Worm (Caenorhabditis elegans) whole organism, L2 larva: ENCODE data around the gene ZK632.14.

ENCODE experiments used
- C34F6.9 ChIP-seq: fragments of 150-350 bp; optimal IDR thresholded peaks from 2 replicates; lab custom pipeline; 2014; ENCODE audit warnings: missing biosample characterization, missing genetic modification characterization
- R02D3.7 ChIP-seq: fragments of 150-350 bp; optimal IDR thresholded peaks from 2 replicates; lab custom pipeline; 2014; ENCODE audit warnings: missing biosample characterization, missing genetic modification characterization
- Y55F3AM.14 ChIP-seq: fragments of 200-800 bp; sonication (Bioruptor generic); optimal IDR thresholded peaks from 2 replicates; lab custom pipeline; 2018; ENCODE audit warnings: mild to moderate bottlenecking, missing genetic modification characterization, missing compliant biosample characterization
- ZK546.5 ChIP-seq: sonication (generic microtip); optimal IDR thresholded peaks from 2 replicates; lab custom pipeline; 2017; ENCODE audit warnings: missing biosample characterization, missing genetic modification characterization
- alr-1 ChIP-seq: fragments of 150-350 bp; optimal IDR thresholded peaks from 2 replicates; lab custom pipeline; 2014; ENCODE audit warnings: missing biosample characterization, missing genetic modification characterization
- aly-2 ChIP-seq: fragments of 150-350 bp; optimal IDR thresholded peaks from 2 replicates; lab custom pipeline; 2014; ENCODE audit warnings: missing biosample characterization, missing genetic modification characterization
- ama-1 ChIP-seq: fragments of 150-350 bp; optimal IDR thresholded peaks from 2 replicates; lab custom pipeline; 2018; ENCODE audit warnings: inconsistent platforms
- ceh-16 ChIP-seq: fragments of 150-350 bp; optimal IDR thresholded peaks from 2 replicates; lab custom pipeline; 2014; ENCODE audit warnings: missing biosample characterization, missing genetic modification characterization
- ceh-82 ChIP-seq: fragments of 150-350 bp; optimal IDR thresholded peaks from 2 replicates; lab custom pipeline; 2014; ENCODE audit warnings: missing biosample characterization, missing genetic modification characterization
- crh-2 ChIP-seq: sonication (generic microtip); optimal IDR thresholded peaks from 2 replicates; lab custom pipeline; 2017; ENCODE audit warnings: missing biosample characterization, missing genetic modification characterization
- egl-27 ChIP-seq: sonication (generic microtip); optimal IDR thresholded peaks from 3 replicates; lab custom pipeline; 2017; ENCODE audit warnings: missing biosample characterization, missing genetic modification reagents, missing genetic modification characterization
- elt-1 ChIP-seq: fragments of 150-350 bp; optimal IDR thresholded peaks from 2 replicates; lab custom pipeline; 2014; ENCODE audit warnings: missing biosample characterization, missing genetic modification characterization
- elt-3 ChIP-seq: sonication (generic microtip); optimal IDR thresholded peaks from 2 replicates; lab custom pipeline; 2017; ENCODE audit warnings: missing biosample characterization, missing genetic modification characterization
- gmeb-1 ChIP-seq: fragments of 150-350 bp; optimal IDR thresholded peaks from 2 replicates; lab custom pipeline; 2014; ENCODE audit warnings: missing biosample characterization, missing genetic modification characterization
- lin-13 ChIP-seq: fragments of 150-350 bp; optimal IDR thresholded peaks from 2 replicates; lab custom pipeline; 2014; ENCODE audit warnings: missing biosample characterization, missing genetic modification reagents, missing genetic modification characterization
- lin-39 ChIP-seq: fragments of 150-350 bp; optimal IDR thresholded peaks from 2 replicates; lab custom pipeline; 2014; ENCODE audit warnings: missing biosample characterization, missing genetic modification reagents, missing genetic modification characterization
- lsy-2 ChIP-seq, 2 experiments: fragments of 150-350 bp in 1 of 2; sonication (generic microtip) in 1 of 2; optimal IDR thresholded peaks; 2 replicates each; lab custom pipeline; 2014 to 2017; ENCODE audit warnings: missing biosample characterization in 2 of 2, missing genetic modification characterization in 2 of 2
- mab-5 ChIP-seq: fragments of 150-350 bp; optimal IDR thresholded peaks from 2 replicates; lab custom pipeline; 2014; ENCODE audit warnings: missing biosample characterization, missing genetic modification characterization
- mbf-1 ChIP-seq: sonication (generic microtip); optimal IDR thresholded peaks from 2 replicates; lab custom pipeline; 2017; ENCODE audit warnings: missing biosample characterization, missing genetic modification characterization
- mdl-1 ChIP-seq, 2 experiments: fragments of 150-350 bp in 1 of 2; sonication (generic microtip) in 1 of 2; optimal IDR thresholded peaks; 2 replicates each; lab custom pipeline; 2017; ENCODE audit warnings: missing biosample characterization in 2 of 2, missing genetic modification characterization in 2 of 2
- nhr-10 ChIP-seq: sonication (generic microtip); optimal IDR thresholded peaks from 2 replicates; lab custom pipeline; 2017; ENCODE audit warnings: missing biosample characterization, missing genetic modification characterization
- nhr-11 ChIP-seq: fragments of 150-350 bp; optimal IDR thresholded peaks from 2 replicates; lab custom pipeline; 2014; ENCODE audit warnings: missing biosample characterization, missing genetic modification characterization
- nhr-129 ChIP-seq: fragments of 150-350 bp; optimal IDR thresholded peaks from 2 replicates; lab custom pipeline; 2014; ENCODE audit warnings: missing biosample characterization, missing genetic modification characterization
- nhr-23 ChIP-seq: fragments of 150-350 bp; optimal IDR thresholded peaks from 2 replicates; lab custom pipeline; 2014; ENCODE audit warnings: missing biosample characterization, missing genetic modification reagents, missing genetic modification characterization
- nhr-237 ChIP-seq: fragments of 150-350 bp; optimal IDR thresholded peaks from 2 replicates; lab custom pipeline; 2014; ENCODE audit warnings: missing biosample characterization, missing genetic modification characterization
- nhr-6 ChIP-seq: fragments of 150-350 bp; optimal IDR thresholded peaks from 2 replicates; lab custom pipeline; 2014; ENCODE audit warnings: missing biosample characterization, missing genetic modification characterization
- nhr-77 ChIP-seq: fragments of 150-350 bp; optimal IDR thresholded peaks from 2 replicates; lab custom pipeline; 2014; ENCODE audit warnings: missing biosample characterization, missing genetic modification characterization
- peb-1 ChIP-seq: fragments of 150-350 bp; optimal IDR thresholded peaks from 2 replicates; lab custom pipeline; 2014; ENCODE audit warnings: missing biosample characterization, missing genetic modification characterization
- sem-4 ChIP-seq: fragments of 150-350 bp; optimal IDR thresholded peaks from 2 replicates; lab custom pipeline; 2014; ENCODE audit warnings: missing biosample characterization, missing genetic modification reagents, missing genetic modification characterization
- skn-1 ChIP-seq: sonication (generic microtip); optimal IDR thresholded peaks from 2 replicates; lab custom pipeline; 2017; ENCODE audit warnings: missing biosample characterization, missing genetic modification characterization
- sma-3 ChIP-seq: sonication (generic microtip); optimal IDR thresholded peaks from 2 replicates; lab custom pipeline; 2016; ENCODE audit warnings: missing genetic modification reagents, missing genetic modification characterization, missing compliant biosample characterization
- sma-9 ChIP-seq, 2 experiments: fragments of 150-350 bp in 1 of 2; sonication (generic microtip) in 1 of 2; optimal IDR thresholded peaks; 2 replicates each; lab custom pipeline; 2014 to 2016; ENCODE audit warnings: missing genetic modification characterization in 2 of 2, mild to moderate bottlenecking in 1 of 2, missing biosample characterization in 1 of 2, missing compliant biosample characterization in 1 of 2, missing genetic modification reagents in 1 of 2, moderate library complexity in 1 of 2
- snpc-4 ChIP-seq: fragments of 150-350 bp; optimal IDR thresholded peaks from 2 replicates; lab custom pipeline; 2014; ENCODE audit warnings: missing biosample characterization, missing genetic modification characterization
- unc-55 ChIP-seq: fragments of 150-350 bp; sonication (generic microtip); optimal IDR thresholded peaks from 3 replicates; lab custom pipeline; 2014; ENCODE audit warnings: missing biosample characterization, missing genetic modification reagents, missing genetic modification characterization
- zag-1 ChIP-seq: fragments of 150-350 bp; optimal IDR thresholded peaks from 2 replicates; lab custom pipeline; 2014; ENCODE audit warnings: missing biosample characterization, missing genetic modification characterization
- ztf-11 ChIP-seq: sonication (generic microtip); optimal IDR thresholded peaks from 2 replicates; lab custom pipeline; 2017; ENCODE audit warnings: missing biosample characterization, missing genetic modification characterization
- ztf-4 ChIP-seq: fragments of 150-350 bp; optimal IDR thresholded peaks from 2 replicates; lab custom pipeline; 2014; ENCODE audit warnings: missing biosample characterization, missing genetic modification characterization

ZK632.14 gene

ce11 chrIII:9789607-9790073 is 23.6 kb upstream of the ZK632.14 start, which contains the start of gene R10E11.5:
R10E11.5 (minus strand) TSS chrIII:9789657.
- no peak for TF ChIP-seq ztf-11 (tag; lab: Kevin White, UChicago)
- no peak for TF ChIP-seq skn-1 (tag; lab: Kevin White, UChicago)
- no peak for TF ChIP-seq mbf-1 (tag; lab: Kevin White, UChicago)
- TF ChIP-seq nhr-10 (tag; lab: Kevin White, UChicago), result no peak
- no peak for TF ChIP-seq ceh-16
- TF ChIP-seq lin-39 (tag; lab: Kevin White, UChicago), result no peak
- TF ChIP-seq R02D3.7 (tag; lab: Kevin White, UChicago), result no peak
- no peak for TF ChIP-seq nhr-11 (tag; lab: Kevin White, UChicago)
- TF ChIP-seq peb-1 (tag; lab: Kevin White, UChicago), result no peak
- TF ChIP-seq crh-2 (tag; lab: Kevin White, UChicago), result no peak
- no peak for TF ChIP-seq snpc-4 (tag; lab: Kevin White, UChicago)
- TF ChIP-seq zag-1, result no peak
- TF ChIP-seq gmeb-1 (tag; lab: Kevin White, UChicago), result no peak
- TF ChIP-seq alr-1 (tag; lab: Kevin White, UChicago), result no peak
- TF ChIP-seq nhr-237 (tag; lab: Kevin White, UChicago), result no peak
- TF ChIP-seq sma-3 (GFP tag; lab: Kevin White, UChicago), result no peak

ce11 chrIII:9793592-9794417 is 19.4 kb upstream of the ZK632.14 start, which contains the start of the genes R10E11.9 and mcm-6:
R10E11.9 (minus strand) TSS chrIII:9793642.
mcm-6 (plus strand) TSS chrIII:9794367.
- peak in 1 of 2 experiments; percentile 20 for TF ChIP-seq lsy-2 (tag; optimal IDR thresholded peaks at IDR 0.05; lab: Kevin White, UChicago)
- peak; percentile 62 for TF ChIP-seq gmeb-1 (tag; lab: Kevin White, UChicago)
- peak; percentile 16 for TF ChIP-seq C34F6.9 (tag; lab: Kevin White, UChicago)
- no peak for TF ChIP-seq ztf-4

ce11 chrIII:9796448-9796847 is 16.8 kb upstream of the ZK632.14 start, which contains the start of gene srxa-10:
srxa-10 (minus strand) TSS chrIII:9796548.
- TF ChIP-seq gmeb-1 (tag; lab: Kevin White, UChicago), result no peak
- TF ChIP-seq egl-27 (tag; lab: Kevin White, UChicago), result no peak
- TF ChIP-seq nhr-23 (tag; lab: Kevin White, UChicago), result no peak
- TF ChIP-seq sem-4 (tag; lab: Kevin White, UChicago), result no peak
- TF ChIP-seq elt-1 (tag; lab: Kevin White, UChicago), result no peak
- no peak for TF ChIP-seq mab-5 (tag; lab: Kevin White, UChicago)
- TF ChIP-seq unc-55, result no peak
- no peak for TF ChIP-seq Y55F3AM.14 (GFP tag; lab: Kevin White, UChicago)
- no peak for TF ChIP-seq ztf-11 (tag; lab: Kevin White, UChicago)
- TF ChIP-seq ama-1 (lab: Kevin White, UChicago), result no peak
- no peak for TF ChIP-seq elt-3
- TF ChIP-seq mbf-1 (tag; lab: Kevin White, UChicago), result no peak
- TF ChIP-seq ceh-16, result no peak
- no peak for TF ChIP-seq sma-9 (GFP tag; optimal IDR thresholded peaks at IDR 0.05; lab: Kevin White, UChicago)
- no peak for TF ChIP-seq sma-9 (tag; optimal IDR thresholded peaks at IDR 0.05; lab: Kevin White, UChicago)
- TF ChIP-seq peb-1 (tag; lab: Kevin White, UChicago), result no peak
- no peak for TF ChIP-seq ceh-82 (tag; lab: Kevin White, UChicago)
- no peak for TF ChIP-seq alr-1 (tag; lab: Kevin White, UChicago)
- no peak for TF ChIP-seq mdl-1 (tag; optimal IDR thresholded peaks at IDR 0.05; lab: Kevin White, UChicago)
- TF ChIP-seq crh-2 (tag; lab: Kevin White, UChicago), result no peak
- no peak for TF ChIP-seq nhr-129

ce11 chrIII:9798478-9799157 is 14.6 kb upstream of the ZK632.14 start, which contains the start of gene ZK632.2:
ZK632.2 (plus strand) TSS chrIII:9799107.
- TF ChIP-seq Y55F3AM.14 (GFP tag; lab: Kevin White, UChicago) (no peak), lin-39 (tag; lab: Kevin White, UChicago) (no peak), mdl-1 (tag; optimal IDR thresholded peaks at IDR 0.05; lab: Kevin White, UChicago) (no peak), ceh-16 (no peak), nhr-6 (tag; lab: Kevin White, UChicago) (no peak), unc-55 (no peak), mab-5 (tag; lab: Kevin White, UChicago) (no peak), nhr-11 (tag; lab: Kevin White, UChicago) (no peak), nhr-129 (peak; percentile 13), lin-13 (GFP tag; lab: Kevin White, UChicago) (no peak), zag-1 (no peak), ZK546.5 (tag; lab: Kevin White, UChicago) (no peak), nhr-77 (tag; lab: Kevin White, UChicago) (no peak), lsy-2 (tag; optimal IDR thresholded peaks at IDR 0.05; lab: Kevin White, UChicago) (peak in 1 of 2 experiments; percentile 17), C34F6.9 (tag; lab: Kevin White, UChicago) (no peak), aly-2 (tag; lab: Kevin White, UChicago) (no peak), R02D3.7 (tag; lab: Kevin White, UChicago) (no peak)
- TF ChIP-seq, all 48 proteins: peak for 2
